Worm (Caenorhabditis elegans): Measurements from ENCODE around the gene R151.2.

DNA sequence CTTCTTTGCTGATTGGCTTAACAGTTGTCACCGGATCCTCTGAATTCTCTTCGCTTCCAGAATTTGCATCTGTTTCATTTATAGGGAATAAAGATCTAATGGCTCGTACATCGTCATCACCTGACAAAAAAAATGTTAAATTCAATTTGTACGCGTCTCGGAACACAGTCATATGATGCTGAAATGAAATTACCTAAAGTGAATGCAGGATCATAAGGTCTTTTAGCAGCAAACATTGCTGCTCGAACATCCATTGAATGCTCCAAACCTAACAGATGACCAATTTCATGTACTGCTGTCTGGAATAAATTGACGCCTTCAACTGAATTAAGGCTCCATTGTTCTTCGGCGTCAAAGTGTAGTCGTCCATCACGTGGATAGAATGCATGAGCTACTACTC is 36.6 kb downstream of the R151.2 start:
- TF ChIP-seq Y79H2A.3 (GFP tag; conservative IDR thresholded peaks at IDR 0.05) (no peak), unc-62 (GFP tag; optimal IDR thresholded peaks at IDR 0.05) (no peak), nhr-120 (GFP tag; IDR thresholded peaks at IDR 0.05) (no peak), ets-4 (GFP tag; optimal IDR thresholded peaks at IDR 0.05) (no peak), lin-54 (GFP tag; optimal IDR thresholded peaks at IDR 0.05) (no peak), let-526 (GFP tag; IDR thresholded peaks at IDR 0.05) (no peak), unc-130 (GFP tag; optimal IDR thresholded peaks at IDR 0.05) (no peak), mes-4 (tag; optimal IDR thresholded peaks at IDR 0.05) (no peak), hmg-20 (GFP tag; IDR thresholded peaks at IDR 0.05) (no peak), cebp-1 (GFP tag; IDR thresholded peaks at IDR 0.05) (no peak), cebp-1 (tag; optimal IDR thresholded peaks at IDR 0.05) (no peak), T26A5.8 (tag; optimal IDR thresholded peaks at IDR 0.05) (no peak), B0035.1 (tag; optimal IDR thresholded peaks at IDR 0.05) (no peak)

Measured in whole organism, young adult.